Fruit fly (Drosophila melanogaster) whole organism, prepupa: Measurements from ENCODE around the gene CG9903.

ENCODE experiments used
- CG10669 ChIP-seq: fragments of 200-800 bp; sonication (Bioruptor generic); optimal IDR thresholded peaks from 3 replicates; lab custom pipeline; 2018; ENCODE audit warnings: missing biosample characterization, mild to moderate bottlenecking, missing genetic modification characterization, moderate library complexity
- CG11294 ChIP-seq: fragments of 200-800 bp; sonication (Bioruptor generic); IDR thresholded peaks from 2 replicates; pipeline ENCODE4 v1.3.6; 2022; ENCODE audit warnings: missing biosample characterization, missing genetic modification characterization
- CG11762 ChIP-seq: fragments of 200-800 bp; sonication (Bioruptor generic); optimal IDR thresholded peaks from 3 replicates; lab custom pipeline; 2016; ENCODE audit warnings: missing biosample characterization, missing genetic modification characterization; ENCODE audit not compliant: insufficient read depth
- CG11902 ChIP-seq: fragments of 200-800 bp; sonication (Bioruptor generic); optimal IDR thresholded peaks from 3 replicates; lab custom pipeline; 2016; ENCODE audit warnings: missing biosample characterization, missing genetic modification characterization
- CG15336 ChIP-seq: fragments of 200-800 bp; sonication (Bioruptor generic); IDR thresholded peaks from 2 replicates; pipeline ENCODE4 v1.3.6; 2022; ENCODE audit warnings: missing biosample characterization, missing genetic modification characterization
- CG1621 ChIP-seq: fragments of 200-800 bp; sonication (Bioruptor generic); optimal IDR thresholded peaks from 3 replicates; lab custom pipeline; 2018; ENCODE audit warnings: missing biosample characterization, mild to moderate bottlenecking, missing genetic modification characterization
- CG16779 ChIP-seq: fragments of 200-800 bp; sonication (Bioruptor generic); optimal IDR thresholded peaks from 3 replicates; lab custom pipeline; 2017; ENCODE audit warnings: missing biosample characterization, mild to moderate bottlenecking, missing genetic modification characterization
- CG3032 ChIP-seq: fragments of 200-800 bp; optimal IDR thresholded peaks from 2 replicates; lab custom pipeline; 2019; ENCODE audit warnings: missing biosample characterization, mild to moderate bottlenecking, missing genetic modification characterization, moderate library complexity
- CG31627 ChIP-seq: fragments of 200-800 bp; sonication (Bioruptor generic); optimal IDR thresholded peaks from 3 replicates; lab custom pipeline; 2016; ENCODE audit warnings: missing biosample characterization, missing genetic modification characterization
- CG32006 ChIP-seq: fragments of 200-800 bp; sonication (Bioruptor generic); optimal IDR thresholded peaks from 3 replicates; lab custom pipeline; 2017; ENCODE audit warnings: missing biosample characterization, mild to moderate bottlenecking, missing genetic modification characterization
- CG34406 ChIP-seq: fragments of 200-800 bp; sonication (Bioruptor generic); optimal IDR thresholded peaks from 3 replicates; lab custom pipeline; 2016; ENCODE audit warnings: missing biosample characterization, missing genetic modification characterization
- CG3919 ChIP-seq: fragments of 200-800 bp; sonication (Bioruptor generic); optimal IDR thresholded peaks from 3 replicates; lab custom pipeline; 2016; ENCODE audit warnings: missing biosample characterization, missing genetic modification characterization
- CG4318 ChIP-seq: fragments of 200-800 bp; sonication (Bioruptor generic); optimal IDR thresholded peaks from 3 replicates; lab custom pipeline; 2017; ENCODE audit warnings: missing biosample characterization, mild to moderate bottlenecking, missing genetic modification characterization
- CG6276 ChIP-seq: fragments of 200-800 bp; sonication (Bioruptor generic); optimal IDR thresholded peaks from 2 replicates; lab custom pipeline; 2017; ENCODE audit warnings: missing biosample characterization, mild to moderate bottlenecking, missing genetic modification characterization
- CG6792 ChIP-seq: fragments of 200-800 bp; sonication (Bioruptor generic); optimal IDR thresholded peaks from 3 replicates; lab custom pipeline; 2016; ENCODE audit warnings: missing biosample characterization, missing genetic modification characterization
- CG6808 ChIP-seq: fragments of 200-800 bp; sonication (Bioruptor generic); optimal IDR thresholded peaks from 3 replicates; lab custom pipeline; 2017; ENCODE audit warnings: missing biosample characterization, missing genetic modification characterization, mild to moderate bottlenecking, moderate library complexity, missing genetic modification reagents
- CG6854 ChIP-seq: fragments of 200-800 bp; sonication (Bioruptor generic); optimal IDR thresholded peaks from 2 replicates; lab custom pipeline; 2017; ENCODE audit warnings: missing biosample characterization, mild to moderate bottlenecking, missing genetic modification characterization
- CG8119 ChIP-seq: fragments of 200-800 bp; sonication (Bioruptor generic); IDR thresholded peaks from 3 replicates; pipeline ENCODE4 v1.3.6; 2022; ENCODE audit warnings: missing biosample characterization, missing genetic modification characterization
- CG8319 ChIP-seq: fragments of 200-800 bp; sonication (Bioruptor generic); optimal IDR thresholded peaks from 3 replicates; lab custom pipeline; 2016; ENCODE audit warnings: missing biosample characterization, missing genetic modification characterization
- CG8632 ChIP-seq: fragments of 200-800 bp; sonication (Bioruptor generic); optimal IDR thresholded peaks from 3 replicates; lab custom pipeline; 2016; ENCODE audit warnings: missing biosample characterization, missing genetic modification characterization
- CG9139 ChIP-seq: fragments of 200-800 bp; sonication (Bioruptor generic); optimal IDR thresholded peaks from 3 replicates; lab custom pipeline; 2017; ENCODE audit warnings: missing biosample characterization, mild to moderate bottlenecking, missing genetic modification characterization
- Eip75B ChIP-seq: fragments of 200-800 bp; sonication (Bioruptor generic); optimal IDR thresholded peaks from 3 replicates; lab custom pipeline; 2016; ENCODE audit warnings: missing biosample characterization, missing genetic modification characterization
- Eip78C ChIP-seq: fragments of 200-800 bp; sonication (Bioruptor generic); peaks from one replicate; lab custom pipeline; 2016; ENCODE audit warnings: missing biosample characterization, missing genetic modification characterization
- Eip93F ChIP-seq: fragments of 200-800 bp; sonication (Bioruptor generic); optimal IDR thresholded peaks from 2 replicates; lab custom pipeline; 2016; ENCODE audit warnings: missing biosample characterization, mild to moderate bottlenecking, missing genetic modification characterization
- Ets21C ChIP-seq: fragments of 200-800 bp; sonication (Bioruptor generic); optimal IDR thresholded peaks from 3 replicates; lab custom pipeline; 2016; ENCODE audit warnings: missing biosample characterization, missing genetic modification characterization
- Ets96B ChIP-seq: fragments of 200-800 bp; optimal IDR thresholded peaks from 2 replicates; lab custom pipeline; 2019; ENCODE audit warnings: missing biosample characterization, mild to moderate bottlenecking, missing genetic modification characterization, moderate library complexity
- Gug ChIP-seq: fragments of 200-800 bp; sonication (Bioruptor generic); IDR thresholded peaks from 2 replicates; pipeline ENCODE4 v1.3.6; 2022; ENCODE audit warnings: missing biosample characterization, missing genetic modification characterization
- Hr38 ChIP-seq: sonication (Bioruptor generic); optimal IDR thresholded peaks from 2 replicates; lab custom pipeline; 2016; ENCODE audit warnings: missing biosample characterization, missing genetic modification characterization
- Hr39 ChIP-seq: fragments of 200-800 bp; sonication (Bioruptor generic); optimal IDR thresholded peaks from 2 replicates; lab custom pipeline; 2016; ENCODE audit warnings: missing biosample characterization, missing genetic modification characterization
- Hr4 ChIP-seq: fragments of 200-800 bp; sonication (Bioruptor generic); optimal IDR thresholded peaks from 3 replicates; lab custom pipeline; 2016; ENCODE audit warnings: missing biosample characterization, missing genetic modification characterization
- Met ChIP-seq: fragments of 200-800 bp; sonication (Bioruptor generic); optimal IDR thresholded peaks from 3 replicates; lab custom pipeline; 2016; ENCODE audit warnings: missing biosample characterization, missing genetic modification characterization
- OdsH ChIP-seq: fragments of 200-800 bp; sonication (Bioruptor generic); optimal IDR thresholded peaks from 3 replicates; lab custom pipeline; 2016; ENCODE audit warnings: missing biosample characterization, missing genetic modification characterization
- Smox ChIP-seq: fragments of 200-800 bp; sonication (Bioruptor generic); optimal IDR thresholded peaks from 3 replicates; lab custom pipeline; 2016; ENCODE audit warnings: missing biosample characterization, missing genetic modification characterization
- Sox102F ChIP-seq: fragments of 200-800 bp; sonication (Bioruptor generic); optimal IDR thresholded peaks from 2 replicates; lab custom pipeline; 2016; ENCODE audit warnings: missing biosample characterization, mild to moderate bottlenecking, missing genetic modification characterization
- Sox14 ChIP-seq: fragments of 200-800 bp; sonication (Bioruptor generic); optimal IDR thresholded peaks from 3 replicates; lab custom pipeline; 2016; ENCODE audit warnings: missing biosample characterization, missing genetic modification characterization
- Sox15 ChIP-seq: fragments of 200-800 bp; sonication (Bioruptor generic); optimal IDR thresholded peaks from 3 replicates; lab custom pipeline; 2016; ENCODE audit warnings: missing biosample characterization, missing genetic modification characterization
- achi ChIP-seq: fragments of 200-800 bp; sonication (Bioruptor generic); optimal IDR thresholded peaks from 3 replicates; lab custom pipeline; 2016; ENCODE audit warnings: missing biosample characterization, missing genetic modification characterization
- acj6 ChIP-seq: fragments of 200-800 bp; sonication (Bioruptor generic); optimal IDR thresholded peaks from 3 replicates; lab custom pipeline; 2016; ENCODE audit warnings: missing biosample characterization, missing genetic modification characterization
- cyc ChIP-seq: fragments of 200-800 bp; sonication (Bioruptor generic); optimal IDR thresholded peaks from 3 replicates; lab custom pipeline; 2016; ENCODE audit warnings: missing biosample characterization, missing genetic modification characterization
- dac ChIP-seq: fragments of 200-800 bp; sonication (Bioruptor generic); optimal IDR thresholded peaks from 2 replicates; lab custom pipeline; 2017; ENCODE audit warnings: missing biosample characterization, mild to moderate bottlenecking, missing genetic modification characterization
- dsx ChIP-seq: fragments of 200-800 bp; optimal IDR thresholded peaks from 3 replicates; lab custom pipeline; 2019; ENCODE audit warnings: missing biosample characterization, mild to moderate bottlenecking, missing genetic modification characterization, moderate library complexity; ENCODE audit not compliant: poor library complexity, severe bottlenecking
- eg ChIP-seq: fragments of 200-800 bp; sonication (Bioruptor generic); IDR thresholded peaks from 3 replicates; pipeline ENCODE4 v1.3.6; 2022; ENCODE audit warnings: missing biosample characterization, missing genetic modification characterization
- esn ChIP-seq: fragments of 200-800 bp; sonication (Bioruptor generic); optimal IDR thresholded peaks from 2 replicates; lab custom pipeline; 2016; ENCODE audit warnings: missing biosample characterization, mild to moderate bottlenecking, missing genetic modification characterization, moderate library complexity
- fd59A ChIP-seq: fragments of 200-800 bp; sonication (Bioruptor generic); optimal IDR thresholded peaks from 2 replicates; lab custom pipeline; 2017; ENCODE audit warnings: missing biosample characterization, mild to moderate bottlenecking, missing genetic modification characterization, missing genetic modification reagents
- fd85E ChIP-seq: fragments of 200-800 bp; sonication (Bioruptor generic); optimal IDR thresholded peaks from 3 replicates; lab custom pipeline; 2016; ENCODE audit warnings: missing biosample characterization, missing genetic modification characterization
- fkh ChIP-seq: fragments of 200-800 bp; sonication (Bioruptor generic); optimal IDR thresholded peaks from 3 replicates; lab custom pipeline; 2017; ENCODE audit warnings: missing biosample characterization, mild to moderate bottlenecking, missing genetic modification characterization, moderate library complexity
- lz ChIP-seq: fragments of 200-800 bp; sonication (Bioruptor generic); optimal IDR thresholded peaks from 3 replicates; lab custom pipeline; 2016; ENCODE audit warnings: missing biosample characterization, missing genetic modification characterization
- net ChIP-seq: fragments of 200-800 bp; sonication (Bioruptor generic); optimal IDR thresholded peaks from 3 replicates; lab custom pipeline; 2016; ENCODE audit warnings: missing biosample characterization, missing genetic modification characterization
- pdm3 ChIP-seq: fragments of 200-800 bp; sonication (Bioruptor generic); optimal IDR thresholded peaks from 3 replicates; lab custom pipeline; 2016; ENCODE audit warnings: missing biosample characterization, missing genetic modification characterization
- salr ChIP-seq, 2 experiments: fragments of 200-800 bp; sonication (Bioruptor generic); optimal IDR thresholded peaks; 3 replicates each; lab custom pipeline; 2016 to 2018; ENCODE audit warnings: missing biosample characterization in 2 of 2, missing genetic modification characterization in 2 of 2, mild to moderate bottlenecking in 1 of 2
- ss ChIP-seq, 2 experiments: fragments of 200-800 bp; sonication (Bioruptor generic); optimal IDR thresholded peaks; 2 replicates in 1 of 2; 3 replicates in 1 of 2; lab custom pipeline; 2017 to 2018; ENCODE audit warnings: mild to moderate bottlenecking in 2 of 2, missing biosample characterization in 2 of 2, missing genetic modification characterization in 2 of 2, moderate library complexity in 1 of 2
- svp ChIP-seq: fragments of 200-800 bp; sonication (Bioruptor generic); peaks from one replicate; lab custom pipeline; 2016; ENCODE audit warnings: missing biosample characterization, missing genetic modification characterization
- topi ChIP-seq: fragments of 200-800 bp; sonication (Bioruptor generic); optimal IDR thresholded peaks from 3 replicates; lab custom pipeline; 2016; ENCODE audit warnings: missing biosample characterization, missing genetic modification characterization

CG9903 gene

DNA sequence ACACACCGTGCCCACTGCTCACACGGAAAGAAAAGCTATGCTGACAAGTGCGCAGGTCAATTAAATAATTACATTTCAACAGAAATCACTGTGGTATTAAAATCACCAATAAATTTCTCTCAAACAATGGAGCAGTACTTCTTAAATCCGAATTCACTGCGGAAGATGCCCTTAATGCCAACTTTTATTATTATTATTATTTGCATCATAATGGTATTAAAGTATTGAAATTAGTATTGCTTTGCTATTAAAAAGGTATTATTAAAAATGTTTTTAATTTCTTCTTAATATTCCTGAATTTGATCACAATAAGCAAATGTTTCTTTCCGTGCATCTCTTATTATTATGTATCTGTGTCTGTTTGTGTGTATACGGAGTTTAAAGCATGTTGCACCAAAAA, 39.3 kb upstream of the CG9903 start:
- TF ChIP-seq Eip75B (GFP tag; lab: Kevin White, UChicago) (peak; percentile 29), CG16779 (tag; lab: Kevin White, UChicago) (no peak), CG6854 (no peak), eg (no peak), Hr39 (GFP tag; lab: Kevin White, UChicago) (no peak), topi (GFP tag; lab: Kevin White, UChicago) (peak; percentile 18), CG9139 (GFP tag; lab: Kevin White, UChicago) (no peak), CG8119 (GFP tag; lab: Robert Waterston, UW) (no peak), Ets21C (GFP tag; lab: Kevin White, UChicago) (no peak), CG11902 (no peak), CG8319 (GFP tag; lab: Kevin White, UChicago) (no peak), Eip78C (GFP tag; lab: Kevin White, UChicago) (peak; percentile 51), acj6 (GFP tag; lab: Kevin White, UChicago) (peak; percentile 16), CG31627 (GFP tag; lab: Kevin White, UChicago) (no peak), fkh (GFP tag; lab: Kevin White, UChicago) (no peak), CG6276 (GFP tag; lab: Kevin White, UChicago) (peak; percentile 21), pdm3 (GFP tag; lab: Kevin White, UChicago) (peak; percentile 6), CG34406 (peak; percentile 19), dsx (no peak), Eip93F (GFP tag; lab: Kevin White, UChicago) (no peak), CG11294 (no peak), CG4318 (peak; percentile 27), Sox14 (no peak), Sox15 (GFP tag; lab: Kevin White, UChicago) (no peak), Hr38 (GFP tag; lab: Kevin White, UChicago) (no peak), CG1621 (tag; lab: Kevin White, UChicago) (no peak), Ets96B (tag; lab: Kevin White, UChicago) (no peak), ss (GFP tag; optimal IDR thresholded peaks at IDR 0.05; lab: Kevin White, UChicago) (peak in 1 of 2 experiments; percentile 23), CG6792 (peak; percentile 6), CG10669 (peak; percentile 33), Sox102F (GFP tag; lab: Kevin White, UChicago) (no peak), CG3032 (peak; percentile 31), svp (GFP tag; lab: Kevin White, UChicago) (peak; percentile 33), CG8632 (GFP tag; lab: Kevin White, UChicago) (peak; percentile 25), Gug (GFP tag; lab: Robert Waterston, UW) (peak; percentile 11; the same call in 1 of the 2 replicates), fd59A (GFP tag; lab: Kevin White, UChicago) (no peak), fd85E (GFP tag; lab: Kevin White, UChicago) (no peak), CG11762 (GFP tag; lab: Kevin White, UChicago) (no peak), salr (GFP tag; optimal IDR thresholded peaks at IDR 0.05; lab: Kevin White, UChicago) (no peak), CG15336 (no peak), Hr4 (GFP tag; lab: Kevin White, UChicago) (peak; percentile 43), cyc (peak; percentile 4), CG6808 (GFP tag; lab: Kevin White, UChicago) (peak; percentile 15), lz (GFP tag; lab: Kevin White, UChicago) (no peak), CG3919 (GFP tag; lab: Kevin White, UChicago) (no peak), achi (GFP tag; lab: Kevin White, UChicago) (peak; percentile 25), Smox (GFP tag; lab: Kevin White, UChicago) (peak; percentile 1), esn (GFP tag; lab: Kevin White, UChicago) (peak; percentile 19), net (GFP tag; lab: Kevin White, UChicago) (no peak), OdsH (peak; percentile 46), dac (GFP tag; lab: Kevin White, UChicago) (no peak), Met (GFP tag; lab: Kevin White, UChicago) (no peak), CG32006 (peak; percentile 61)
